Fruit fly (Drosophila melanogaster): Measurements from ENCODE around the gene CG11294.
A peak's percentile ranks its signal among the peaks of the same experiment; 100 is the strongest.

Gene CG11294

DNA sequence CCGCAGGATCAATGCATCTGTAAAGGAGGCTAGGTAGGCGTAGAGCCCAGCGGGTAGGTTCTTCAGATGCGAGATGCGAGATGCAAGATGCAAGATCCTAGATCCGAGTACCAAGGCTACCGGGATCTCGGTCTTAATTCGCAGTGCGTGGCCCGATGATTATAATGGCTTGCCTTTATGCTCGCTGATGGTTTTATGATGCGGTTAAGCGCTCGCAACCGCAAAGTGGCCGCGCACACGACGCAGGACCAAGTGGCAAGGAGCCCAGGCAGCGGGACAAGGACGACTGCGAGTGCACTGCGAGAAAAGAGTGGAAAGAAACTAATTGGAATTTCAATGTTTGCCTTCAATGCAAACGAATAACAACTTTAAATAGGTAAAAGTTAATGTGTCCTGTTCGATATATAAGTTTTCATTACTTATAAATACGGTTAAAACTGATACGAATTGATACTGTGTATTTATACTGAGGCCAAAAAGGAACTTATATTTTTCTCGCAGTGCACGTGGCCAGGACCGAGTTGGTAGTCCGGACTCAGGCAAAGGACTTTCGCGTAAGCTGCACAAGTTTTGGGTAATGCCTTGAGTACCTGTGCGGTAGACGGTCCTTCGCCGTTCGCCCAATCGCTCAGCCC is 39.3 kb downstream of the CG11294 start:
- TF ChIP-seq D1 (tag; optimal IDR thresholded peaks at IDR 0.05) (no peak), Pif1A (GFP tag; optimal IDR thresholded peaks at IDR 0.05) (no peak), CG9948 (tag; optimal IDR thresholded peaks at IDR 0.05) (no peak), gl (tag; optimal IDR thresholded peaks at IDR 0.05) (no peak), Ets98B (GFP tag; IDR thresholded peaks at IDR 0.05) (no peak), rn (GFP tag; IDR thresholded peaks at IDR 0.05) (no peak), CG13204 (GFP tag; optimal IDR thresholded peaks at IDR 0.05) (no peak), CG4496 (GFP tag; IDR thresholded peaks at IDR 0.05) (no peak), Pif1B (GFP tag; optimal IDR thresholded peaks at IDR 0.05) (no peak), CG34367 (tag; optimal IDR thresholded peaks at IDR 0.05) (no peak), CG32121 (GFP tag; IDR thresholded peaks at IDR 0.05) (no peak), Snoo (tag; optimal IDR thresholded peaks at IDR 0.05) (no peak), fd96Ca (GFP tag; IDR thresholded peaks at IDR 0.05) (no peak), CG8301 (tag; optimal IDR thresholded peaks at IDR 0.05) (no peak)

DNA sequence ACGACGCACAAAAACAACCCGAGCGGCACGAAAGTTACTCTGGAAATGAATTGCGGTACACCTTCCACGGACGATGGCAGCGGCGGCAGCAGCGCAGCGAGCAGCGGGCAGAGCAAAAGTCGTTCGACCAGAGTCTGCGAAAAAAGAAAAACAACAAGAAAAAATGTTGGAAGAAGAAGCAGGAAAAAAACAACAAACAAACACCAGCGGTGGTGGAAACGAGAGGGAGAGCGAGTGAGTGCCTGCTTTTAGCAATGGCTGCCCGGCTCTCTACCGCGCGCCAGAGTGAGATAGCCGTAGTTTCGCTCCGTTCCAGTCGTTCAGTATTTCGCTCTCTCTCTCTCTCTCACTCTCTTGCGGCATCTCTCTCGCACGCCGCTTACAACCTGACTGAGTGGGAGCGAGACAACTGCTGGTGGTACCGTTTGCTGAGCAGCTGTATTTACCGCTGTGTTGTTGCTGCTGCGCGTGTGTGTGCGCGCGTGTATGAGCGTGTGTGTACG is 42.7 kb downstream of the CG11294 start, which contains the start of gene oc:
TSS of gene oc (minus strand) at position 51 of the 503 bp plus-strand sequence.
- TF ChIP-seq Pif1B (GFP tag; optimal IDR thresholded peaks at IDR 0.05) (peak; percentile 39), CG17806 (tag; optimal IDR thresholded peaks at IDR 0.05) (no peak), CG13204 (GFP tag; optimal IDR thresholded peaks at IDR 0.05) (peak; percentile 66), EcR (GFP tag; optimal IDR thresholded peaks at IDR 0.05) (no peak), CG9948 (tag; optimal IDR thresholded peaks at IDR 0.05) (peak; percentile 20), Ets98B (GFP tag; IDR thresholded peaks at IDR 0.05) (no peak), Pif1A (GFP tag; optimal IDR thresholded peaks at IDR 0.05) (peak; percentile 64), CG32121 (GFP tag; IDR thresholded peaks at IDR 0.05) (peak; percentile 72), CG34367 (tag; optimal IDR thresholded peaks at IDR 0.05) (peak; percentile 56), rn (GFP tag; IDR thresholded peaks at IDR 0.05) (peak; percentile 45; the same call in 1 of the 2 replicates), CG14655 (GFP tag; optimal IDR thresholded peaks at IDR 0.05) (peak; percentile 56), D1 (tag; optimal IDR thresholded peaks at IDR 0.05) (peak; percentile 19), CG8301 (tag; optimal IDR thresholded peaks at IDR 0.05) (peak; percentile 17), CG8159 (tag; optimal IDR thresholded peaks at IDR 0.05) (peak; percentile 37), CG15710 (tag; optimal IDR thresholded peaks at IDR 0.05) (peak; percentile 57), CG4496 (GFP tag; IDR thresholded peaks at IDR 0.05) (peak; percentile 78), fd96Ca (GFP tag; IDR thresholded peaks at IDR 0.05) (peak; percentile 64; the same call in 2 of the 3 replicates), Snoo (tag; optimal IDR thresholded peaks at IDR 0.05) (peak; percentile 53), CG10348 (GFP tag; IDR thresholded peaks at IDR 0.05) (no peak), CG12605 (GFP tag; IDR thresholded peaks at IDR 0.05) (peak; percentile 40; the same call in 1 of the 2 replicates), gl (tag; optimal IDR thresholded peaks at IDR 0.05) (peak; percentile 60)
